Fruit fly (Drosophila melanogaster): ENCODE results near the gene CG4004.

CG4004 gene

DNA sequence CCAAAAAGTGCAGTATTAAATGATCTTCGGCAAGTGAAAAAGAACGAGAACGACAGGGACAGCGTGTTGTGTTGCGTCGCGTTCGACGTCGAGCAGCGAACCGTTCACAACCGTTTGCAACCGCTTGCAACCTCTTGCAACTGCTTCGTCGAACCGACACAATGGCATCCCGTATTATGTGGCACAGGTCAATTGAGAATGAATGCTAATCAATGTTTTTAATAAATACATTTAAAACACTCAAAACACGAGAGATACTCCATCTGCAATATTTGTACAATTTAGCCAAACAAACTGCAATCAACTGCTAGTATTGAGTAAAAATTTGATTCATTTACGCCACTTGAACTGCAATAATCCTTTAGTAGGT is 1.4 kb upstream of the CG4004 start:
- TF ChIP-seq Snoo (tag; optimal IDR thresholded peaks at IDR 0.05), result no peak
- TF ChIP-seq CG12605 (GFP tag; IDR thresholded peaks at IDR 0.05), result peak; percentile 34; the same call in 1 of the 2 replicates
- no peak for TF ChIP-seq CG8301 (tag; optimal IDR thresholded peaks at IDR 0.05)
- peak; percentile 33; the same call in 1 of the 3 replicates for TF ChIP-seq CG4496 (GFP tag; IDR thresholded peaks at IDR 0.05)

DNA sequence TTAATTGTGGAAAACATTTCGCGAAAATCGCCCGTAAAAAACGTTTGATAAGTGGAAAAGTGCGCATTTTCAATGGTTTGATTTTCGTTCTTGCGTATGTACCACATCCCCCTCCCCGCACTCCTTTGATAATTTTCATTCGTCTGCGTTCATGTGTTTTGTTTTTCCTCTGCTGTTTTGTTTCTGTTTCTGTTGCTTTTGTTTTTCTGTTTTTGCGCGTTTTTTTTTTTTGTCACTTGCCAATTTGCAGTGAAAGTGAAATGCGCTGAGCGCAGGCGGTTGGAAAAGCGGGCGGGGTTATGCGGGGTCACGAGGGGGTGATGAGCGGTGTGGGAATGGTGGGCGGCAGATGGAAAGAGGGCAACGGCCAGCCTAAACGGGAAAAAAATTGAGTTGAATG is 716 bp upstream of the CG4004 start:
- TF ChIP-seq fd96Ca (GFP tag; IDR thresholded peaks at IDR 0.05) (peak; percentile 27; the same call in 1 of the 3 replicates), Pif1A (GFP tag; optimal IDR thresholded peaks at IDR 0.05) (no peak), CG12605 (GFP tag; IDR thresholded peaks at IDR 0.05) (peak; percentile 70), CG10348 (GFP tag; IDR thresholded peaks at IDR 0.05) (no peak), gl (tag; optimal IDR thresholded peaks at IDR 0.05) (no peak), CG9948 (tag; optimal IDR thresholded peaks at IDR 0.05) (no peak), CG15710 (tag; optimal IDR thresholded peaks at IDR 0.05) (no peak), rn (GFP tag; IDR thresholded peaks at IDR 0.05) (peak; percentile 68; the same call in 1 of the 2 replicates), Pif1B (GFP tag; optimal IDR thresholded peaks at IDR 0.05) (no peak), Ets98B (GFP tag; IDR thresholded peaks at IDR 0.05) (peak; percentile 60), CG8301 (tag; optimal IDR thresholded peaks at IDR 0.05) (no peak), Snoo (tag; optimal IDR thresholded peaks at IDR 0.05) (no peak), CG14655 (GFP tag; optimal IDR thresholded peaks at IDR 0.05) (peak; percentile 35), CG8159 (tag; optimal IDR thresholded peaks at IDR 0.05) (no peak), D1 (tag; optimal IDR thresholded peaks at IDR 0.05) (no peak), CG32121 (GFP tag; IDR thresholded peaks at IDR 0.05) (peak; percentile 66), CG34367 (tag; optimal IDR thresholded peaks at IDR 0.05) (no peak), CG4496 (GFP tag; IDR thresholded peaks at IDR 0.05) (peak; percentile 74; the same call in 2 of the 3 replicates), EcR (GFP tag; optimal IDR thresholded peaks at IDR 0.05) (no peak), CG13204 (GFP tag; optimal IDR thresholded peaks at IDR 0.05) (no peak), CG17806 (tag; optimal IDR thresholded peaks at IDR 0.05) (no peak)

DNA sequence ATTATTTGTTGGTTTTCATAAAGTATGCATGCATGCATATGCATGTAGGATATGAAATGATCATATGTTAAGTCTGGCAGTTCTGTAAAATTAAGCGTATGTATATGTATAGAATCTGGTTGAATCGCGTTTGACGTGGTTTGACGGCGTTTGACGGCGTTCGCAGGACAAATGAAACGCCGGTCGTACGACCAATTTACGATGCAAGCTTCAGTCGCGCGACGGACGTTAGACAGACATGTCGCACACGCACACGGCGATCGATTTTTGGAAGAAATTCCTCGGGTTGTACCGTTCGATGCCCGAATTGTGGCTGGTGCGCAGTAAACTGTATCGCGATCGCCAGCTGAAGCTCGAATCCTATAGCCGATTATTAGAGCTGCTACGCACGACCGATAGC is 1.1 kb downstream of the CG4004 start:
- no peak for TF ChIP-seq CG17806 (tag; optimal IDR thresholded peaks at IDR 0.05)

DNA sequence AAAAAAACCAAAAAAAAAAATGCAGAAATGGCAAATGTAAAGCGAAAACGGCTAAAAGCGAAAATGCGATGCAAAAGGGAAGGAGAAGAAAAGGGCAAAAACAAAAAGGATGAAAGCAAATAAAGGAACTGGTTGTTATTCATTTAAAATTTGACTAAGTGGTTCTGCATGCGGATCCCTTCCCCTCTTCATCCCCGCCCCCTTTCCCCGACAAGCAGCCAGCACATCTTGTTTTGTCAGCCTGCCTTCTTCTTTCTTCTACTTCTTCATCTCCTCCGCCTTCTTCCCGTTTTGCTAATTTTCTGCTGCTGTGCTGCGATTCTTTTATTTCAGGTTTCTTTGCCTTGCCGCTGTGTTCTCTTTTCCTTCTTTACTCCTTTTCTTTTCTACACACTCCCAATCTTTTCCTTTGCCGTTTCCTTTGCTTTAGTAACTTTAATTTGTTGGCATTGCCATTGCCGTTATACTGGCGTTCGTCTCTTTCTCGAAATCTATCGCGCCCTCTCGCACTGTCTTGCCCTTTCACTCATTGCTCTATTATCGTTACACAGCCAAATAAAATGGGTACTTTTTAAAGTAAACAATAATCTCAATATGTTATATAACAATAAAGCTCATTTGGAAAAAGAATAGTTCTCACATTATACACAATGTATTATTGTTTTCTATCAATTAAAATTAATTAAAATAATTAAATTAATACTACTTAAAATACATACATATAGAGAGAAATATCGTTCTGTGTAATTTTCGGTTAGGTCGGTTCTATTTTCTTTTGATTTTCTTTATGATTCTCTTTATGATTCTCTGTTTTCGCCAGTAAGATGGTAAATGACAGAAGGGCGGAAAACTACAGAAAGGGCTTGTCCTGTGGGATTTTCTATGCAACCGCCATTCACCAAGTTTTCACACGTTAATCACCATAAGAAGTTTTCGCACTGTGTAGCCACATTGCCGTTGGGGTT is 4.0 kb downstream of the CG4004 start:
- TF ChIP-seq D1 (tag; optimal IDR thresholded peaks at IDR 0.05) (no peak), rn (GFP tag; IDR thresholded peaks at IDR 0.05) (no peak), CG4496 (GFP tag; IDR thresholded peaks at IDR 0.05) (no peak), CG32121 (GFP tag; IDR thresholded peaks at IDR 0.05) (no peak), CG10348 (GFP tag; IDR thresholded peaks at IDR 0.05) (no peak), Ets98B (GFP tag; IDR thresholded peaks at IDR 0.05) (no peak), EcR (GFP tag; optimal IDR thresholded peaks at IDR 0.05) (peak; percentile 57), CG34367 (tag; optimal IDR thresholded peaks at IDR 0.05) (no peak), fd96Ca (GFP tag; IDR thresholded peaks at IDR 0.05) (no peak; the same call in 2 of the 3 replicates), Pif1A (GFP tag; optimal IDR thresholded peaks at IDR 0.05) (peak; percentile 31), CG17806 (tag; optimal IDR thresholded peaks at IDR 0.05) (peak; percentile 50), Snoo (tag; optimal IDR thresholded peaks at IDR 0.05) (peak; percentile 69), CG8159 (tag; optimal IDR thresholded peaks at IDR 0.05) (peak; percentile 79), CG8301 (tag; optimal IDR thresholded peaks at IDR 0.05) (peak; percentile 56), CG15710 (tag; optimal IDR thresholded peaks at IDR 0.05) (peak; percentile 65), CG13204 (GFP tag; optimal IDR thresholded peaks at IDR 0.05) (peak; percentile 47), CG14655 (GFP tag; optimal IDR thresholded peaks at IDR 0.05) (peak; percentile 79), Pif1B (GFP tag; optimal IDR thresholded peaks at IDR 0.05) (peak; percentile 46), gl (tag; optimal IDR thresholded peaks at IDR 0.05) (no peak), CG12605 (GFP tag; IDR thresholded peaks at IDR 0.05) (0 out of 2 replicates have a peak, but pooled peaks have one; percentile 14), CG9948 (tag; optimal IDR thresholded peaks at IDR 0.05) (peak; percentile 71)

DNA sequence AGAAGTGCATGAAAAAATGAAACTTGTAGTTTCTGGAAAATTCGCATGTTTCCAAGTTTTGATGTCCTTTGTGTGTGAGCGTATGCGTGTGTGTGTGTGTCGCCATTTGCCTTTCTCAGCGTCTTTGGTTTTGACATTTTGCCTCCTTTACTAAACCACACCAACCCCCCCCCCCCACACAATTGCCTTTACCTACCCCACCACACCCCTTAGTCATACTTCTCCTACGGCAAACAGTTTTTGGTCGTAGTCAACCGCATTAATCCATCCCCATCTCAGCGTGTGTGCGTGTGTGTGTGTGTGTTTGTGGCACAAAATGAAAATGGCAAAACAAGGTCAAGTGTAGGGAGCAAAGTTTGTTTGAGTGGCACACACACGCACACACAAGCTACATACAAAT is 5.0 kb downstream of the CG4004 start:
- TF ChIP-seq CG34367 (tag; optimal IDR thresholded peaks at IDR 0.05), result no peak
- TF ChIP-seq CG32121 (GFP tag; IDR thresholded peaks at IDR 0.05), result no peak
- TF ChIP-seq EcR (GFP tag; optimal IDR thresholded peaks at IDR 0.05), result peak; percentile 1
- no peak for TF ChIP-seq CG8159 (tag; optimal IDR thresholded peaks at IDR 0.05)
- TF ChIP-seq CG13204 (GFP tag; optimal IDR thresholded peaks at IDR 0.05), result no peak
- no peak for TF ChIP-seq gl (tag; optimal IDR thresholded peaks at IDR 0.05)

DNA sequence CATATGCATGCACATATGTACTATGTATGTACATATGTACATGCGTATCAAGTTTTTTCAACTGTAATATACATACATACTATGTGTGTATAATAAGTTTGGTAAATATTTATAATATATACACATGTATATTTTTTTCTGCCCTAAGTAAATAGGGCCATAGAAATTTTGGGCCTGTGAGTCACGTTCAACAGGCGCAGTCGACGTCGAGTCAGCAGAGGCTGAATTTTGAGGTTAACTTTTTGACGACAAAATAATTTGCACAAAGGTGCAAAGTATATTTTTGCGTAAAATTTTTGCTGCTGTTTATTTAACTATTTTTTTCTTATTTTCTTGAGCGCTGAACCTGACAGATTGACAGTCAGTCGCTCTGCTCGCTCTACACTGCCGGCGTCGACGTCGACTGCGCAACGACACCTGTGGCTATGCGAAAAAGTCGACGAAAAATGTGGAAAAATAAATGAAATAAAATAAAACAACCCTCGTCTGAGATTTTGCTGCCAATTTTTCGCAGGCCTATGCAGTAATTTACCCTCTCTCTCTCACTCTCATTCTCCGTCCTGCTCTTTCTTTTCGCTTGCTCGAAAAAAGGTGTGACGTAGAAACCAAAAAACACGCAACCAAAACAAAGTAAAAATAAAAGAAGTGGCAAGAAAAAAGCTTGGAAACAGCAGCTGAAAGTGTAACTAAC is 6.0 kb downstream of the CG4004 start:
- TF ChIP-seq CG10348 (GFP tag; IDR thresholded peaks at IDR 0.05) (no peak), CG14655 (GFP tag; optimal IDR thresholded peaks at IDR 0.05) (peak; percentile 32), CG4496 (GFP tag; IDR thresholded peaks at IDR 0.05) (peak; percentile 75; the same call in 2 of the 3 replicates), Pif1B (GFP tag; optimal IDR thresholded peaks at IDR 0.05) (no peak), CG8159 (tag; optimal IDR thresholded peaks at IDR 0.05) (peak; percentile 48), D1 (tag; optimal IDR thresholded peaks at IDR 0.05) (peak; percentile 18), CG13204 (GFP tag; optimal IDR thresholded peaks at IDR 0.05) (no peak), CG34367 (tag; optimal IDR thresholded peaks at IDR 0.05) (peak; percentile 58), EcR (GFP tag; optimal IDR thresholded peaks at IDR 0.05) (peak; percentile 28), Pif1A (GFP tag; optimal IDR thresholded peaks at IDR 0.05) (peak; percentile 53), CG15710 (tag; optimal IDR thresholded peaks at IDR 0.05) (peak; percentile 59), rn (GFP tag; IDR thresholded peaks at IDR 0.05) (0 out of 2 replicates have a peak, but pooled peaks have one; percentile 44), gl (tag; optimal IDR thresholded peaks at IDR 0.05) (peak; percentile 80), Snoo (tag; optimal IDR thresholded peaks at IDR 0.05) (no peak), CG17806 (tag; optimal IDR thresholded peaks at IDR 0.05) (no peak), fd96Ca (GFP tag; IDR thresholded peaks at IDR 0.05) (no peak; the same call in 2 of the 3 replicates), CG32121 (GFP tag; IDR thresholded peaks at IDR 0.05) (peak; percentile 67), CG9948 (tag; optimal IDR thresholded peaks at IDR 0.05) (no peak), CG12605 (GFP tag; IDR thresholded peaks at IDR 0.05) (peak; percentile 48), Ets98B (GFP tag; IDR thresholded peaks at IDR 0.05) (peak; percentile 24; the same call in 1 of the 2 replicates), CG8301 (tag; optimal IDR thresholded peaks at IDR 0.05) (peak; percentile 14)

All from whole organism, pupa.